Worm (Caenorhabditis elegans): Measurements from ENCODE around the gene srx-51.

srx-51 gene

ce11 chrV:15281279-15281949, at the start of gene srx-51, which contains the start of gene srw-19:
Gene srx-51, plus strand, starts transcription at chrV:15281899.
Gene srw-19, minus strand, starts transcription at chrV:15281379.
- TF ChIP-seq ceh-36 (tag; optimal IDR thresholded peaks at IDR 0.05) = no peak
- TF ChIP-seq tra-4 (tag; optimal IDR thresholded peaks at IDR 0.05) = no peak
- no peak for TF ChIP-seq hmbx-1 (tag; optimal IDR thresholded peaks at IDR 0.05)
- no peak for TF ChIP-seq pes-1 (GFP tag; IDR thresholded peaks at IDR 0.05)
- TF ChIP-seq F13C5.2 (tag; optimal IDR thresholded peaks at IDR 0.05) = no peak
- TF ChIP-seq flt-1 (GFP tag; IDR thresholded peaks at IDR 0.05) = no peak
- no peak for TF ChIP-seq ceh-13 (GFP tag; optimal IDR thresholded peaks at IDR 0.05)

ce11 chrV:15232200-15232599, 49.5 kb upstream of the srx-51 start, which contains the start of gene srw-13:
Gene srw-13, plus strand, starts transcription at chrV:15232500.
- TF ChIP-seq ceh-13 (GFP tag; optimal IDR thresholded peaks at IDR 0.05) = no peak
- TF ChIP-seq ama-1 (optimal IDR thresholded peaks at IDR 0.05) = no peak
- no peak for TF ChIP-seq tbx-11 (GFP tag; IDR thresholded peaks at IDR 0.05)
- TF ChIP-seq flt-1 (GFP tag; IDR thresholded peaks at IDR 0.05) = no peak
- TF ChIP-seq aly-1 (tag; optimal IDR thresholded peaks at IDR 0.05) = no peak
- no peak for TF ChIP-seq B0310.2 (tag; optimal IDR thresholded peaks at IDR 0.05)
- no peak for TF ChIP-seq tra-4 (tag; optimal IDR thresholded peaks at IDR 0.05)
- TF ChIP-seq hnd-1 (tag; optimal IDR thresholded peaks at IDR 0.05) = no peak
- TF ChIP-seq F13C5.2 (tag; optimal IDR thresholded peaks at IDR 0.05) = no peak
- no peak for TF ChIP-seq scrt-1 (GFP tag; IDR thresholded peaks at IDR 0.05)
- no peak for TF ChIP-seq ets-7 (tag; optimal IDR thresholded peaks at IDR 0.05)
- TF ChIP-seq sea-1 (GFP tag; conservative IDR thresholded peaks at IDR 0.05) = no peak
- TF ChIP-seq tbx-37 (GFP tag; conservative IDR thresholded peaks at IDR 0.05) = no peak
- no peak for TF ChIP-seq hmg-4 (GFP tag; optimal IDR thresholded peaks at IDR 0.05)
- TF ChIP-seq ceh-36 (tag; optimal IDR thresholded peaks at IDR 0.05) = no peak
- TF ChIP-seq pes-1 (GFP tag; IDR thresholded peaks at IDR 0.05) = no peak
- TF ChIP-seq hmbx-1 (tag; optimal IDR thresholded peaks at IDR 0.05) = no peak

- TF ChIP-seq pes-1 (GFP tag; IDR thresholded peaks at IDR 0.05) = no peak
- no peak for TF ChIP-seq ceh-13 (GFP tag; optimal IDR thresholded peaks at IDR 0.05)
- no peak for TF ChIP-seq tbx-37 (GFP tag; conservative IDR thresholded peaks at IDR 0.05)
- no peak for TF ChIP-seq F13C5.2 (tag; optimal IDR thresholded peaks at IDR 0.05)
- no peak for TF ChIP-seq aly-1 (tag; optimal IDR thresholded peaks at IDR 0.05)
- no peak for TF ChIP-seq ceh-36 (tag; optimal IDR thresholded peaks at IDR 0.05)
- TF ChIP-seq hmg-4 (GFP tag; optimal IDR thresholded peaks at IDR 0.05) = no peak
- TF ChIP-seq tbx-11 (GFP tag; IDR thresholded peaks at IDR 0.05) = no peak
- no peak for TF ChIP-seq B0310.2 (tag; optimal IDR thresholded peaks at IDR 0.05)
- no peak for TF ChIP-seq tra-4 (tag; optimal IDR thresholded peaks at IDR 0.05)
- no peak for TF ChIP-seq scrt-1 (GFP tag; IDR thresholded peaks at IDR 0.05)
- TF ChIP-seq sea-1 (GFP tag; conservative IDR thresholded peaks at IDR 0.05) = no peak
Measured at ce11 chrV:15235661-15236060, 46.0 kb upstream of the srx-51 start, which contains the start of gene nhr-164. Gene nhr-164, minus strand, starts transcription at chrV:15235761.

- TF ChIP-seq tra-4 (tag; optimal IDR thresholded peaks at IDR 0.05) (no peak), ceh-36 (tag; optimal IDR thresholded peaks at IDR 0.05) (no peak), hnd-1 (tag; optimal IDR thresholded peaks at IDR 0.05) (no peak), F13C5.2 (tag; optimal IDR thresholded peaks at IDR 0.05) (no peak), tbx-11 (GFP tag; IDR thresholded peaks at IDR 0.05) (no peak), aly-1 (tag; optimal IDR thresholded peaks at IDR 0.05) (no peak), ceh-13 (GFP tag; optimal IDR thresholded peaks at IDR 0.05) (no peak), tbx-37 (GFP tag; conservative IDR thresholded peaks at IDR 0.05) (no peak), pes-1 (GFP tag; IDR thresholded peaks at IDR 0.05) (no peak), sea-1 (GFP tag; conservative IDR thresholded peaks at IDR 0.05) (no peak), hmg-4 (GFP tag; optimal IDR thresholded peaks at IDR 0.05) (no peak), hmbx-1 (tag; optimal IDR thresholded peaks at IDR 0.05) (no peak)
Measured at ce11 chrV:15238552-15238951, 43.1 kb upstream of the srx-51 start, which contains the start of gene srw-12. Gene srw-12, minus strand, starts transcription at chrV:15238652.

- TF ChIP-seq ceh-13 (GFP tag; optimal IDR thresholded peaks at IDR 0.05) = no peak
- no peak for TF ChIP-seq scrt-1 (GFP tag; IDR thresholded peaks at IDR 0.05)
- TF ChIP-seq hmbx-1 (tag; optimal IDR thresholded peaks at IDR 0.05) = no peak
- TF ChIP-seq B0310.2 (tag; optimal IDR thresholded peaks at IDR 0.05) = no peak
- no peak for TF ChIP-seq F13C5.2 (tag; optimal IDR thresholded peaks at IDR 0.05)
- TF ChIP-seq pes-1 (GFP tag; IDR thresholded peaks at IDR 0.05) = no peak
- no peak for TF ChIP-seq flt-1 (GFP tag; IDR thresholded peaks at IDR 0.05)
- TF ChIP-seq tra-4 (tag; optimal IDR thresholded peaks at IDR 0.05) = no peak
- no peak for TF ChIP-seq ceh-36 (tag; optimal IDR thresholded peaks at IDR 0.05)
Measured at ce11 chrV:15240215-15240614, 41.5 kb upstream of the srx-51 start, which contains the start of gene srw-11. Gene srw-11, minus strand, starts transcription at chrV:15240315.

DNA sequence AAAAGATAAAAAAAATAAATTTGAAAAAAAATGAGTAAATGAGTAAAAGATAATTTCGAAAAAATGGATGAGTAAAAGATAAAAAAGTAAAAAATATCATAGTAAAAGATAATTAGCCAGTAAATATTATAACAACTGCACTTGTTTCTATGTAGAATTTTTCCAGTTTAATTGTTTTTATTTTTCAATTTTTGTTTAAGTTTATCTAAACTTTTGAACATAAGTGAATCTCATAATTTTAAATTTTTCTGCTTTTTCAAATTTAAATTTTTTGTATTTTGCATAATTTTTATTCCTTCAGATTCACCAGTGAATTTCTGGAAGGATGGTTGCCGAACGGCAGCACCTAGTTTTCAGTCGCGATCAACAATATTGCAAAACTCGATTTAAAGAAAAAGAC, 40.4 kb upstream of the srx-51 start, which contains the start of gene chil-12:
chil-12 (plus strand) TSS at position 301 of the 400 bp plus-strand sequence.
- TF ChIP-seq sea-1 (GFP tag; conservative IDR thresholded peaks at IDR 0.05) (no peak), tbx-37 (GFP tag; conservative IDR thresholded peaks at IDR 0.05) (no peak), ceh-13 (GFP tag; optimal IDR thresholded peaks at IDR 0.05) (no peak), hmg-4 (GFP tag; optimal IDR thresholded peaks at IDR 0.05) (no peak), tbx-11 (GFP tag; IDR thresholded peaks at IDR 0.05) (no peak), F13C5.2 (tag; optimal IDR thresholded peaks at IDR 0.05) (no peak), flt-1 (GFP tag; IDR thresholded peaks at IDR 0.05) (no peak), tra-4 (tag; optimal IDR thresholded peaks at IDR 0.05) (no peak), scrt-1 (GFP tag; IDR thresholded peaks at IDR 0.05) (no peak), B0310.2 (tag; optimal IDR thresholded peaks at IDR 0.05) (no peak), ceh-36 (tag; optimal IDR thresholded peaks at IDR 0.05) (no peak), ets-7 (tag; optimal IDR thresholded peaks at IDR 0.05) (no peak), hnd-1 (tag; optimal IDR thresholded peaks at IDR 0.05) (no peak), ama-1 (optimal IDR thresholded peaks at IDR 0.05) (no peak), pes-1 (GFP tag; IDR thresholded peaks at IDR 0.05) (no peak), aly-1 (tag; optimal IDR thresholded peaks at IDR 0.05) (no peak), hmbx-1 (tag; optimal IDR thresholded peaks at IDR 0.05) (no peak)

ce11 chrV:15244456-15244855, 37.2 kb upstream of the srx-51 start, which contains the start of gene kin-30:
Gene kin-30, plus strand, starts transcription at chrV:15244756.
- TF ChIP-seq hmbx-1 (tag; optimal IDR thresholded peaks at IDR 0.05) (no peak), hnd-1 (tag; optimal IDR thresholded peaks at IDR 0.05) (no peak), ceh-13 (GFP tag; optimal IDR thresholded peaks at IDR 0.05) (no peak), tbx-11 (GFP tag; IDR thresholded peaks at IDR 0.05) (no peak)

Measured in whole organism, early embryonic.